Fruit fly (Drosophila melanogaster) whole organism, pupa: ENCODE results near the gene CG9166.

Experiments used
- CG10348 ChIP-seq: fragments of 200-800 bp; sonication (Bioruptor generic); IDR thresholded peaks from 2 replicates; pipeline ENCODE4 v1.3.6; 2022; ENCODE audit warnings: missing biosample characterization, missing genetic modification characterization
- CG12605 ChIP-seq: fragments of 200-800 bp; sonication (Bioruptor generic); IDR thresholded peaks from 2 replicates; pipeline ENCODE4 v1.3.6; 2022; ENCODE audit warnings: missing biosample characterization, missing genetic modification characterization
- CG8159 ChIP-seq: fragments of 200-800 bp; sonication (Bioruptor generic); optimal IDR thresholded peaks from 3 replicates; lab custom pipeline; 2018; ENCODE audit warnings: missing biosample characterization, mild to moderate bottlenecking, missing genetic modification characterization, moderate library complexity
- Snoo ChIP-seq: fragments of 200-800 bp; sonication (Bioruptor generic); optimal IDR thresholded peaks from 3 replicates; lab custom pipeline; 2017; ENCODE audit warnings: missing biosample characterization, mild to moderate bottlenecking, missing genetic modification characterization, inconsistent platforms

DNA sequence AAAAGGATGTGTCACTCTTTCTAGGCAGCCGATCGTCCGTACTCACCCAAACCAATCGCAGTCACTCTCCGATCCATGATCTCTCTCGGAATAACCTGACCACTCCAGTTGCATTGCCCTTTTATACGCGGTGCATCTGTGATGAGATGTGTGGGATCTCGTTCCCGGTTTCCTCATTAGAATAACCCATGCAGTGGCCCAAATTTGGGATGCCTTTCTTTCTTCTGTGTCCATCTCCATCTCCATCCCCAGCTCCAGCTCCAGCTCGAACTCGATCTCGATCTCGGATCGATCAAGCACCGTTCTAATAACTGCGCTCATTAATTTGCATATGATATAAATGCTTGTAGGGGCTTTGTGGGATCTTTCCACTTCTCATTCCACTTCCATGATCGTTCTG, 28.2 kb upstream of the CG9166 start, which contains the start of gene CG9184:
- TF ChIP-seq CG12605 (GFP tag; lab: Robert Waterston, UW) (no peak), CG8159 (tag; lab: Kevin White, UChicago) (no peak), Snoo (tag; lab: Kevin White, UChicago) (no peak), CG10348 (GFP tag; lab: Robert Waterston, UW) (no peak)
